Worm (Caenorhabditis elegans) whole organism, mixed stage, embryonic: ENCODE results near the gene C44C11.6.

Experiments
- M03D4.4 ChIP-seq: sonication (generic microtip); optimal IDR thresholded peaks from 2 replicates; lab custom pipeline; 2017; ENCODE audit warnings: mild to moderate bottlenecking, missing genetic modification characterization, missing compliant biosample characterization
- blmp-1 ChIP-seq: fragments of 150-350 bp; optimal IDR thresholded peaks from 2 replicates; lab custom pipeline; 2014; ENCODE audit warnings: missing biosample characterization, missing genetic modification characterization
- ceh-39 ChIP-seq: fragments of 150-350 bp; optimal IDR thresholded peaks from 2 replicates; lab custom pipeline; 2014; ENCODE audit warnings: missing biosample characterization, missing genetic modification characterization
- ceh-43 ChIP-seq: fragments of 200-800 bp; sonication (Bioruptor generic); optimal IDR thresholded peaks from 2 replicates; lab custom pipeline; 2018; ENCODE audit warnings: mild to moderate bottlenecking, missing genetic modification characterization, moderate library complexity, missing compliant biosample characterization
- ceh-83 ChIP-seq: fragments of 200-800 bp; sonication (Bioruptor generic); optimal IDR thresholded peaks from 2 replicates; lab custom pipeline; 2018; ENCODE audit warnings: mild to moderate bottlenecking, missing genetic modification characterization, missing compliant biosample characterization
- ces-1 ChIP-seq: fragments of 150-350 bp; optimal IDR thresholded peaks from 2 replicates; lab custom pipeline; 2014; ENCODE audit warnings: missing biosample characterization, missing genetic modification reagents, missing genetic modification characterization
- cnd-1 ChIP-seq: fragments of 200-800 bp; sonication (Bioruptor generic); optimal IDR thresholded peaks from 2 replicates; lab custom pipeline; 2018; ENCODE audit warnings: mild to moderate bottlenecking, missing genetic modification characterization, missing compliant biosample characterization
- elt-1 ChIP-seq: sonication (generic microtip); optimal IDR thresholded peaks from 2 replicates; lab custom pipeline; 2017; ENCODE audit warnings: missing genetic modification characterization, mild to moderate bottlenecking, missing compliant biosample characterization, antibody characterized with exemption, moderate library complexity, borderline replicate concordance; ENCODE audit not compliant: insufficient read depth
- elt-3 ChIP-seq: fragments of 150-350 bp; optimal IDR thresholded peaks from 2 replicates; lab custom pipeline; 2014; ENCODE audit warnings: missing biosample characterization, missing genetic modification characterization
- flh-1 ChIP-seq: fragments of 200-800 bp; sonication (Bioruptor generic); optimal IDR thresholded peaks from 2 replicates; lab custom pipeline; 2018; ENCODE audit warnings: mild to moderate bottlenecking, missing genetic modification characterization, moderate library complexity, missing compliant biosample characterization
- ham-2 ChIP-seq: fragments of 200-800 bp; sonication (Bioruptor generic); optimal IDR thresholded peaks from 2 replicates; lab custom pipeline; 2018; ENCODE audit warnings: mild to moderate bottlenecking, missing genetic modification characterization, missing compliant biosample characterization
- lin-13 ChIP-seq: fragments of 150-350 bp; optimal IDR thresholded peaks from 2 replicates; lab custom pipeline; 2014; ENCODE audit warnings: missing biosample characterization, missing genetic modification characterization
- lin-32 ChIP-seq: fragments of 200-800 bp; sonication (Bioruptor generic); optimal IDR thresholded peaks from 2 replicates; lab custom pipeline; 2018; ENCODE audit warnings: mild to moderate bottlenecking, missing genetic modification characterization, missing compliant biosample characterization
- lsy-2 ChIP-seq: fragments of 150-350 bp; optimal IDR thresholded peaks from 2 replicates; lab custom pipeline; 2014; ENCODE audit warnings: missing biosample characterization, missing genetic modification characterization
- mep-1 ChIP-seq: fragments of 150-350 bp; optimal IDR thresholded peaks from 2 replicates; lab custom pipeline; 2017; ENCODE audit warnings: missing biosample characterization, missing genetic modification reagents, missing genetic modification characterization, inconsistent platforms
- mls-2 ChIP-seq: sonication (generic microtip); optimal IDR thresholded peaks from 2 replicates; lab custom pipeline; 2016; ENCODE audit warnings: mild to moderate bottlenecking, missing genetic modification characterization, moderate library complexity, missing compliant biosample characterization
- nhr-12 ChIP-seq: fragments of 150-350 bp; optimal IDR thresholded peaks from 2 replicates; lab custom pipeline; 2014; ENCODE audit warnings: missing biosample characterization, missing genetic modification characterization
- nhr-28 ChIP-seq: fragments of 150-350 bp; optimal IDR thresholded peaks from 2 replicates; lab custom pipeline; 2014; ENCODE audit warnings: missing biosample characterization, missing genetic modification characterization
- pha-4 ChIP-seq: fragments of 150-350 bp; optimal IDR thresholded peaks from 2 replicates; lab custom pipeline; 2018; ENCODE audit warnings: missing biosample characterization, missing genetic modification reagents, missing genetic modification characterization
- sem-2 ChIP-seq: fragments of 200-800 bp; sonication (Bioruptor generic); optimal IDR thresholded peaks from 2 replicates; lab custom pipeline; 2018; ENCODE audit warnings: mild to moderate bottlenecking, missing genetic modification characterization, missing compliant biosample characterization
- snpc-4 ChIP-seq: fragments of 150-350 bp; optimal IDR thresholded peaks from 2 replicates; lab custom pipeline; 2014; ENCODE audit warnings: missing biosample characterization, missing genetic modification characterization
- sptf-1 ChIP-seq: sonication (generic microtip); optimal IDR thresholded peaks from 2 replicates; lab custom pipeline; 2017; ENCODE audit warnings: mild to moderate bottlenecking, missing genetic modification characterization, moderate library complexity, missing compliant biosample characterization
- tbx-8 ChIP-seq: fragments of 200-800 bp; sonication (Bioruptor generic); optimal IDR thresholded peaks from 2 replicates; lab custom pipeline; 2018; ENCODE audit warnings: mild to moderate bottlenecking, missing genetic modification characterization, moderate library complexity, missing compliant biosample characterization
- unc-120 ChIP-seq: sonication (generic microtip); optimal IDR thresholded peaks from 2 replicates; lab custom pipeline; 2017; ENCODE audit warnings: missing genetic modification characterization, missing compliant biosample characterization; ENCODE audit not compliant: poor library complexity, severe bottlenecking
- unc-39 ChIP-seq: fragments of 150-350 bp; optimal IDR thresholded peaks from 2 replicates; lab custom pipeline; 2014; ENCODE audit warnings: missing biosample characterization, missing genetic modification characterization
- unc-62 ChIP-seq: fragments of 150-350 bp; optimal IDR thresholded peaks from 2 replicates; lab custom pipeline; 2014; ENCODE audit warnings: missing biosample characterization, missing genetic modification reagents, missing genetic modification characterization
- ztf-11 ChIP-seq: fragments of 150-350 bp; optimal IDR thresholded peaks from 2 replicates; lab custom pipeline; 2014; ENCODE audit warnings: missing biosample characterization, missing genetic modification characterization

C44C11.6 gene

ce11 chrII:12362262-12362661 is 17.7 kb downstream of the C44C11.6 start:
- no peak for TF ChIP-seq snpc-4 (tag; lab: Kevin White, UChicago)
- TF ChIP-seq tbx-8 (GFP tag; lab: Kevin White, UChicago) = no peak
- TF ChIP-seq ceh-83 = peak; percentile 52
- no peak for TF ChIP-seq ceh-39 (tag; lab: Kevin White, UChicago)
- no peak for TF ChIP-seq elt-1
- TF ChIP-seq mls-2 (tag; lab: Kevin White, UChicago) = no peak
- TF ChIP-seq sptf-1 (tag; lab: Kevin White, UChicago) = no peak
- TF ChIP-seq mep-1 (tag; lab: Kevin White, UChicago) = no peak

- TF ChIP-seq snpc-4 (tag; lab: Kevin White, UChicago) (no peak), unc-120 (no peak), blmp-1 (tag; lab: Kevin White, UChicago) (no peak), ham-2 (no peak), ceh-43 (GFP tag; lab: Kevin White, UChicago) (no peak), lin-32 (GFP tag; lab: Kevin White, UChicago) (no peak)
Measured at ce11 chrII:12369202-12369601, 24.6 kb downstream of the C44C11.6 start.

DNA sequence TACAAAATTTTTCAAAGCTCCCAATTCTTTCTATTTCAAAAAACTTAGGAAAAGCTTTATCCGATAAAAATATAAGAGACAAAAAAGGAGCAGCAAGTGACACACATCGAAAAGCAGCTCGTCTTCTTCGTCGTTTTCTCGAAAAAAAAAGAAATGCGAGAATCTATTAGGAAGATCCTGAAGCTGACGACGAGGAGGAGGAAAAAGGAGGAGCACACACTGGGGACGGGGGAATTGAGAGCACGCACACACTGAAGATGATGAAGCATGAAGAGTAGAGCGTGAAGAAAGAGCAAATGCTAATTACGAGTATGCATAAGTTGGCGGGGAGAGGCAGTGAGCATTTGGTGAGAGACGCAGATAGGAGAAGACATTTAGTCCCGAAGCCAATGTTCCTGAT is 29.3 kb downstream of the C44C11.6 start:
- no peak for TF ChIP-seq nhr-28 (tag; lab: Kevin White, UChicago)
- no peak for TF ChIP-seq lin-13
- no peak for TF ChIP-seq ham-2
- TF ChIP-seq ces-1 (GFP tag; lab: Kevin White, UChicago) = peak; percentile 64

ce11 chrII:12378793-12379192 is 34.2 kb downstream of the C44C11.6 start:
- TF ChIP-seq sptf-1 (tag; lab: Kevin White, UChicago) (no peak), unc-39 (tag; lab: Kevin White, UChicago) (no peak), ztf-11 (tag; lab: Kevin White, UChicago) (no peak), lin-13 (no peak), elt-3 (tag; lab: Kevin White, UChicago) (no peak), mls-2 (tag; lab: Kevin White, UChicago) (no peak), mep-1 (tag; lab: Kevin White, UChicago) (no peak), ceh-43 (GFP tag; lab: Kevin White, UChicago) (no peak), blmp-1 (tag; lab: Kevin White, UChicago) (no peak), nhr-28 (tag; lab: Kevin White, UChicago) (no peak), tbx-8 (GFP tag; lab: Kevin White, UChicago) (no peak), lin-32 (GFP tag; lab: Kevin White, UChicago) (no peak), unc-62 (GFP tag; lab: Kevin White, UChicago) (no peak), ceh-39 (tag; lab: Kevin White, UChicago) (no peak), unc-120 (no peak), sem-2 (no peak), ham-2 (no peak), M03D4.4 (tag; lab: Kevin White, UChicago) (no peak), nhr-12 (tag; lab: Kevin White, UChicago) (no peak), ceh-83 (no peak)
- TF ChIP-seq, all 35 proteins: peak for 0

DNA sequence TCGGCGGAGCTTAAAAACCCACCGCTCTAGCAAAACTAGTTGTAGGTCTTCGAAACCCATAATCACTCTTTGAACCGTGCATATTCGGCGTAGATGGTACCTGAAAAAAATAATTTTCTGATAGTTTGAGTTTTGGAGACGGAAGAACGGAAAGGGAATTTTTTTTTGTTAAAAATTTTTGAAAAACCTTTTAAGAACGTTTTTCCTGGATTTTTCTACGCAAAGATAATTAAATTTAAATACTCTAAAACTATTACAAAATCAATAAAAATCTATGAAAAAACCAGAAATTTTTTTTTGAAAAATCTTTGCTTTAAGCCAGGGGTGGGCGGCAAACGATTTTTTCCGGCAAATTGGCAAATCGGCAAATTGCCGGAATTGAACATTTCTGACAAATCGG is 34.8 kb downstream of the C44C11.6 start, which contains the start of gene marc-5:
marc-5 (minus strand) TSS at position 101 of the 400 bp plus-strand sequence.
- TF ChIP-seq unc-39 (tag; lab: Kevin White, UChicago) = no peak
- TF ChIP-seq flh-1 (GFP tag; lab: Kevin White, UChicago) = no peak
- no peak for TF ChIP-seq unc-62 (GFP tag; lab: Kevin White, UChicago)
- TF ChIP-seq cnd-1 (tag; lab: Kevin White, UChicago) = no peak
- no peak for TF ChIP-seq pha-4 (tag; lab: Kevin White, UChicago)
- TF ChIP-seq mep-1 (tag; lab: Kevin White, UChicago) = no peak
- no peak for TF ChIP-seq elt-1
- TF ChIP-seq snpc-4 (tag; lab: Kevin White, UChicago) = no peak

- no peak for TF ChIP-seq unc-39 (tag; lab: Kevin White, UChicago)
- no peak for TF ChIP-seq mls-2 (tag; lab: Kevin White, UChicago)
- TF ChIP-seq ham-2 = peak; percentile 12
- no peak for TF ChIP-seq tbx-8 (GFP tag; lab: Kevin White, UChicago)
- no peak for TF ChIP-seq lsy-2 (tag; lab: Kevin White, UChicago)
Measured at ce11 chrII:12380888-12381287, 36.3 kb downstream of the C44C11.6 start.
